Worm (Caenorhabditis elegans): ENCODE results near the gene F13A7.1.

ce11 chrV:16367575-16367974 lies 10.2 kb downstream of the F13A7.1 start, which contains the start of gene W08G11.3:
- TF ChIP-seq ama-1 (optimal IDR thresholded peaks at IDR 0.05): peak; percentile 53
- no peak for TF ChIP-seq ceh-6 (GFP tag; optimal IDR thresholded peaks at IDR 0.05)
- TF ChIP-seq ahr-1 (tag; optimal IDR thresholded peaks at IDR 0.05): no peak
- TF ChIP-seq elt-2 (tag; optimal IDR thresholded peaks at IDR 0.05): no peak
- no peak for TF ChIP-seq ceh-2 (tag; optimal IDR thresholded peaks at IDR 0.05)
- TF ChIP-seq T23F11.4 (GFP tag; optimal IDR thresholded peaks at IDR 0.05): no peak
- no peak for TF ChIP-seq lim-6 (tag; optimal IDR thresholded peaks at IDR 0.05)
- TF ChIP-seq unc-55 (GFP tag; optimal IDR thresholded peaks at IDR 0.05): no peak
- TF ChIP-seq lin-11 (tag; optimal IDR thresholded peaks at IDR 0.05): no peak
